Worm (Caenorhabditis elegans): ENCODE measurements around the gene T28A11.13.

T28A11.13 gene

ce11 chrV:3288134-3288533, 38.1 kb upstream of the T28A11.13 start:
- peak; percentile 34 for TF ChIP-seq aha-1 (tag)
- TF ChIP-seq nhr-111 (GFP tag; optimal IDR thresholded peaks at IDR 0.05) = no peak
- no peak for TF ChIP-seq hlh-30 (tag; optimal IDR thresholded peaks at IDR 0.05; ENCODE audit: insufficient read depth)
- TF ChIP-seq dve-1 (tag; optimal IDR thresholded peaks at IDR 0.05; ENCODE audit: insufficient read depth) = no peak
- TF ChIP-seq madf-5 (GFP tag; IDR thresholded peaks at IDR 0.05) = 0 out of 4 replicates have a peak, but pooled peaks of 1 of the 2 experiments have one; percentile 13
- no peak for TF ChIP-seq Y48G9A.11 (GFP tag; IDR thresholded peaks at IDR 0.05)

- no peak for TF ChIP-seq nhr-102 (tag; optimal IDR thresholded peaks at IDR 0.05)
- TF ChIP-seq mxl-3 (GFP tag; optimal IDR thresholded peaks at IDR 0.05) = no peak
- no peak for TF ChIP-seq saeg-2 (GFP tag; IDR thresholded peaks at IDR 0.05)
- TF ChIP-seq nhr-10 (tag; optimal IDR thresholded peaks at IDR 0.05) = no peak
- TF ChIP-seq mdl-1 (tag; optimal IDR thresholded peaks at IDR 0.05) = no peak
- no peak for TF ChIP-seq mes-2 (tag; optimal IDR thresholded peaks at IDR 0.05; ENCODE audit: poor library complexity, severe bottlenecking)
- no peak for TF ChIP-seq nhr-6 (tag; optimal IDR thresholded peaks at IDR 0.05)
- no peak for TF ChIP-seq mdt-29 (GFP tag; IDR thresholded peaks at IDR 0.05)
- TF ChIP-seq sdz-12 (GFP tag; optimal IDR thresholded peaks at IDR 0.05) = no peak
These were observed 37.3 kb upstream of the T28A11.13 start, which contains the start of gene F35F10.7 for ce11 chrV:3287330-3287729. Gene F35F10.7, minus strand, starts transcription at chrV:3287430.

DNA sequence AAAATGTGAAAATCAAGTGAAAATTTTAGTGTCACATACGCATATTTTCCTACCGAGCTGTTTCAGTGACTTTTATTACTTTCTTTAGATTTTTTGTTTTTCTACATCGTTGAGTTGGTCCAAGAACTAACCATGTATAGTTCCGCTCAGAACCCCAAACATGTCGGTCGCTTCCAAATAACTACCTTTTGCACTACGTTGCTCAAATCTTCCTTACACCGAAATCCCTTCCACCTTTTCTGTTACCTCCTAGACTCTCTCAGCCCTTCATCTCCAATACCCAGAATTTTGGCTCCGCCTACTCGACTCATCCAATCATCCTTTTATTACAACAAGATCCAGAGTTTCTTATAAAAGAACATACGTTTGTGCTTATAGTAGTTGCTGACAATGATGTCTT, 34.6 kb upstream of the T28A11.13 start, which contains the start of gene F35F10.5:
Gene F35F10.5, plus strand, starts transcription at position 301 of the 400 bp plus-strand sequence.
- TF ChIP-seq ZK337.2 (GFP tag; IDR thresholded peaks at IDR 0.05) (0 out of 2 replicates have a peak, but pooled peaks have one; percentile 24), unc-62 (GFP tag; optimal IDR thresholded peaks at IDR 0.05 in 1 of 2) (peak in 1 of 2 experiments; percentile 25), unc-62 (tag; optimal IDR thresholded peaks at IDR 0.05) (no peak), nhr-102 (tag; optimal IDR thresholded peaks at IDR 0.05) (no peak), aha-1 (tag) (peak; percentile 49)

DNA sequence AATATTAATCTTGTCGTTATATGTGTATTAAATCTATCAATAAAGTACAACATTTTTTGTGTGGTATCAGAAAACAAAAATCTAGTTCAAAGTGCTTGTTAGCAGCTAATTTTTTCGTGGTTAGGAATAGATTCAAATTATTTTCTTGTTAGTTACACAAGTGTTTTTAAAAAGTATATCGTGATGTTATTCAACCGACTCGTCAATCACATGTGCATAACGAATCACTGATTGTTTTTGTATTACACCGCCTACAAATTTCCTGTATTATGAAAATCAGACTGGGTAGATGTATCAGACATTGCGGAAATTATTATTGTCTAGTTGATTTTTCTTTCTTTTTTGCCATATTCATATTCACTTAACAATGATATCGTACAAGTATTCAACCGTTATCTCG, 32.9 kb upstream of the T28A11.13 start, which contains the start of gene str-64:
Gene str-64, plus strand, starts transcription at position 301 of the 400 bp plus-strand sequence.
- no peak for TF ChIP-seq F49E8.2 (tag; optimal IDR thresholded peaks at IDR 0.05; ENCODE audit: borderline replicate concordance)
- peak in 1 of 2 experiments; percentile 73 for TF ChIP-seq unc-62 (GFP tag; optimal IDR thresholded peaks at IDR 0.05 in 1 of 2)
- no peak for TF ChIP-seq unc-62 (tag; optimal IDR thresholded peaks at IDR 0.05)
- peak; percentile 18 for TF ChIP-seq aha-1 (tag)

DNA sequence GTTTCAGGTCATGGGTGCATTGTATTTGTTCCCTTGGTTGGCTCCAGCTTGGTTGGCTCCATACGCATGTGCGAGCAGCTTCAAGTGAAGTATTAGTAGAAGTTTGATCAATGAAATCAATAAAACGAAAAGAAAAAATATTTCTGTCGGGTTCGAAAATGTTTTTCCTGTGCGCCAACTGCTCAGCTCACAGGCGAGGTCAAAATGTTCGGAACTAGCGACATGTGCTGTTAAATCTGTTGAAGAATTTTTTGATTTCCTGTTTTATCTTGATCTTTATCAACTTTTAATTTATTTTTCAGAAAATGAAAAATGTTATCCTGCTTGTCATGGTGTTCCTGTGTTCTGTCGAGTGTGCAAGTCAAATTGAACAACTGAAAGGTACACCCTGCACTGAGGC, 31.5 kb upstream of the T28A11.13 start, which contains the start of gene T28A11.25:
Gene T28A11.25, plus strand, starts transcription at position 301 of the 400 bp plus-strand sequence.
- TF ChIP-seq daf-16 (GFP tag; optimal IDR thresholded peaks at IDR 0.05) = peak in 1 of 2 experiments; percentile 33
- no peak for TF ChIP-seq daf-16 (tag; optimal IDR thresholded peaks at IDR 0.05)
- TF ChIP-seq rbr-2 (tag; optimal IDR thresholded peaks at IDR 0.05) = no peak

DNA sequence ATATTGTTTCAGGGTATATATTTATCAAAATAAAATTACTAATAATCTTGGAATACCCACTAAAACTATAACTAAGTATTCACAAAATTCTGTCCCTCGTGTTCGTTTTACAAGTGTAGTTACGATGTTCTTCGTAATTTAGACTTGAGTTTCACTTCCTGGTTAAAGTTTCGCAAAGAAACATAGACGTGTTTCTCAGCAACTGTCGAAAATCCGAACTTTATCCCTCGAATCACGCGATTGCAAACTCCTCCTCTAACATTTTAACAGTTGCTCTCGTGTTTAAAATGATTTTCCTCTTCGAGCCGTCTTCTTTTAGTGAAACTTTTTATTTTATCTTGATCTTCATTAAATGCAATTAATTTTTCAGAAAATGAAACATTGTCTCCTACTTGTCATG, 30.0 kb upstream of the T28A11.13 start, which contains the start of gene T28A11.2:
Gene T28A11.2, plus strand, starts transcription at position 371 of the 400 bp plus-strand sequence.
- TF ChIP-seq ceh-20 (GFP tag; IDR thresholded peaks at IDR 0.05) = no peak
- peak; percentile 26 for TF ChIP-seq hlh-11 (tag; optimal IDR thresholded peaks at IDR 0.05)

ce11 chrV:3279138-3279537, 29.1 kb upstream of the T28A11.13 start:
- TF ChIP-seq F37D6.2 (tag; optimal IDR thresholded peaks at IDR 0.05) = no peak
- peak; percentile 40 for TF ChIP-seq dmd-6 (GFP tag; IDR thresholded peaks at IDR 0.05)
- TF ChIP-seq mxl-3 (GFP tag; optimal IDR thresholded peaks at IDR 0.05) = no peak
- peak in 1 of 2 experiments; percentile 86 for TF ChIP-seq daf-16 (GFP tag; optimal IDR thresholded peaks at IDR 0.05)
- no peak for TF ChIP-seq daf-16 (tag; optimal IDR thresholded peaks at IDR 0.05)
- TF ChIP-seq lin-1 (GFP tag; IDR thresholded peaks at IDR 0.05) = no peak
- peak; percentile 54 for TF ChIP-seq hlh-11 (tag; optimal IDR thresholded peaks at IDR 0.05)
- peak; percentile 10 for TF ChIP-seq nhr-28 (tag; optimal IDR thresholded peaks at IDR 0.05)
- TF ChIP-seq ces-1 (GFP tag; optimal IDR thresholded peaks at IDR 0.05) = no peak
- TF ChIP-seq fos-1 (tag; optimal IDR thresholded peaks at IDR 0.05) = no peak
- no peak for TF ChIP-seq sdz-12 (GFP tag; optimal IDR thresholded peaks at IDR 0.05)
- TF ChIP-seq aha-1 (tag) = peak; percentile 35
- no peak for TF ChIP-seq jun-1 (tag; optimal IDR thresholded peaks at IDR 0.05)

All from whole organism, L4 larva.